Worm (Caenorhabditis elegans) whole organism, young adult: Measurements from ENCODE around the gene yif-1.

ENCODE experiments used
- B0035.1 ChIP-seq: sonication (generic microtip); optimal IDR thresholded peaks from 2 replicates; lab custom pipeline; 2016; ENCODE audit warnings: missing genetic modification characterization, mild to moderate bottlenecking, missing compliant biosample characterization, missing genotype, missing genetic modification reagents
- D2030.7 ChIP-seq: fragments of 200-800 bp; sonication (Bioruptor generic); IDR thresholded peaks from 2 replicates; pipeline ENCODE4 v1.3.6; 2022; ENCODE audit warnings: missing genetic modification reagents, missing genetic modification characterization, missing compliant biosample characterization
- F33H1.4 ChIP-seq: fragments of 200-800 bp; sonication (Bioruptor generic); IDR thresholded peaks from 2 replicates; pipeline ENCODE4 v1.3.6; 2022; ENCODE audit warnings: missing genetic modification reagents, missing genetic modification characterization, missing compliant biosample characterization
- F37B4.10 ChIP-seq: fragments of 200-800 bp; sonication (Bioruptor generic); IDR thresholded peaks from 2 replicates; pipeline ENCODE4 v1.3.6; 2022; ENCODE audit warnings: missing genetic modification characterization, missing compliant biosample characterization
- F52B5.7 ChIP-seq: sonication (generic microtip); optimal IDR thresholded peaks from 2 replicates; lab custom pipeline; 2016; ENCODE audit warnings: mild to moderate bottlenecking, missing genetic modification characterization, missing compliant biosample characterization
- F57A8.1 ChIP-seq: fragments of 200-800 bp; sonication (Bioruptor generic); optimal IDR thresholded peaks from 2 replicates; lab custom pipeline; 2018; ENCODE audit warnings: mild to moderate bottlenecking, missing genetic modification characterization, moderate library complexity, missing compliant biosample characterization
- K12H6.12 ChIP-seq: fragments of 200-800 bp; sonication (Bioruptor generic); optimal IDR thresholded peaks from 2 replicates; lab custom pipeline; 2018; ENCODE audit warnings: mild to moderate bottlenecking, missing genetic modification characterization, missing compliant biosample characterization
- T26A5.8 ChIP-seq: sonication (generic microtip); optimal IDR thresholded peaks from 2 replicates; lab custom pipeline; 2016; ENCODE audit warnings: missing genetic modification characterization, missing compliant biosample characterization
- Y53G8AR.9 ChIP-seq: fragments of 200-800 bp; sonication (Bioruptor generic); conservative IDR thresholded peaks from 2 replicates; pipeline ENCODE4 v1.3.6; 2022; ENCODE audit warnings: missing genetic modification reagents, missing genetic modification characterization, missing compliant biosample characterization
- Y67H2A.10 ChIP-seq: fragments of 200-800 bp; sonication (Bioruptor generic); conservative IDR thresholded peaks from 2 replicates; pipeline ENCODE4 v1.3.6; 2022; ENCODE audit warnings: missing genetic modification reagents, missing genetic modification characterization, missing compliant biosample characterization
- aptf-3 ChIP-seq: fragments of 200-800 bp; sonication (Bioruptor generic); IDR thresholded peaks from 2 replicates; pipeline ENCODE4 v1.3.6; 2022; ENCODE audit warnings: missing genetic modification characterization, missing compliant biosample characterization
- atf-7 ChIP-seq: sonication (generic microtip); optimal IDR thresholded peaks from 2 replicates; lab custom pipeline; 2017; ENCODE audit warnings: mild to moderate bottlenecking, missing genetic modification characterization, missing compliant biosample characterization
- attf-3 ChIP-seq: fragments of 200-800 bp; sonication (Bioruptor generic); conservative IDR thresholded peaks from 2 replicates; pipeline ENCODE4 v1.3.6; 2022; ENCODE audit warnings: missing genetic modification reagents, missing genetic modification characterization, missing compliant biosample characterization
- attf-5 ChIP-seq: fragments of 200-800 bp; sonication (Bioruptor generic); optimal IDR thresholded peaks from 2 replicates; lab custom pipeline; 2018; ENCODE audit warnings: mild to moderate bottlenecking, missing genetic modification characterization, missing compliant biosample characterization
- bed-1 ChIP-seq: fragments of 200-800 bp; sonication (Bioruptor generic); IDR thresholded peaks from 2 replicates; pipeline ENCODE4 v1.3.6; 2022; ENCODE audit warnings: missing genetic modification reagents, missing genetic modification characterization, missing compliant biosample characterization
- cebp-1 ChIP-seq, 2 experiments: fragments of 200-800 bp in 1 of 2; sonication (Bioruptor generic) in 1 of 2; sonication (generic microtip) in 1 of 2; IDR thresholded peaks in 1 of 2; optimal IDR thresholded peaks in 1 of 2; 2 replicates each; pipeline versions ENCODE4 v1.3.6 to Lab custom; 2017 to 2022; ENCODE audit warnings: missing compliant biosample characterization in 2 of 2, missing genetic modification characterization in 2 of 2, mild to moderate bottlenecking in 1 of 2, missing genetic modification reagents in 1 of 2, moderate library complexity in 1 of 2
- ceh-40 ChIP-seq: fragments of 200-800 bp; sonication (Bioruptor generic); IDR thresholded peaks from 2 replicates; pipeline ENCODE4 v1.3.6; 2022; ENCODE audit warnings: missing genetic modification characterization, missing compliant biosample characterization
- ceh-58 ChIP-seq: fragments of 200-800 bp; sonication (Bioruptor generic); IDR thresholded peaks from 2 replicates; pipeline ENCODE4 v1.3.6; 2022; ENCODE audit warnings: missing genetic modification characterization, missing compliant biosample characterization
- dpff-1 ChIP-seq: sonication (generic microtip); optimal IDR thresholded peaks from 2 replicates; lab custom pipeline; 2017; ENCODE audit warnings: mild to moderate bottlenecking, missing genetic modification characterization, missing compliant biosample characterization
- fkh-3 ChIP-seq: sonication (generic microtip); optimal IDR thresholded peaks from 2 replicates; lab custom pipeline; 2016; ENCODE audit warnings: mild to moderate bottlenecking, missing genetic modification characterization, missing compliant biosample characterization
- gei-17 ChIP-seq: fragments of 200-800 bp; sonication (Bioruptor generic); optimal IDR thresholded peaks from 2 replicates; lab custom pipeline; 2018; ENCODE audit warnings: mild to moderate bottlenecking, missing genetic modification characterization, missing compliant biosample characterization
- hlh-12 ChIP-seq: sonication (generic microtip); optimal IDR thresholded peaks from 2 replicates; lab custom pipeline; 2016; ENCODE audit warnings: missing genetic modification characterization, missing compliant biosample characterization
- hmg-1.2 ChIP-seq: fragments of 200-800 bp; sonication (Bioruptor generic); IDR thresholded peaks from 2 replicates; pipeline ENCODE4 v1.3.6; 2022; ENCODE audit warnings: missing genetic modification reagents, missing genetic modification characterization, missing compliant biosample characterization
- hrde-1 ChIP-seq: sonication (generic microtip); optimal IDR thresholded peaks from 2 replicates; lab custom pipeline; 2016; ENCODE audit warnings: missing genetic modification characterization, mild to moderate bottlenecking, missing compliant biosample characterization, moderate library complexity, missing genotype, missing genetic modification reagents, borderline replicate concordance
- lag-1 ChIP-seq: fragments of 200-800 bp; sonication (Bioruptor generic); IDR thresholded peaks from 2 replicates; pipeline ENCODE4 v1.3.6; 2022; ENCODE audit warnings: missing genetic modification reagents, missing genetic modification characterization, missing compliant biosample characterization
- let-526 ChIP-seq: fragments of 200-800 bp; sonication (Bioruptor generic); IDR thresholded peaks from 2 replicates; pipeline ENCODE4 v1.3.6; 2022; ENCODE audit warnings: missing genetic modification reagents, missing genetic modification characterization, missing compliant biosample characterization
- let-607 ChIP-seq, 2 experiments: fragments of 200-800 bp in 1 of 2; sonication (Bioruptor generic) in 1 of 2; sonication (generic microtip) in 1 of 2; optimal IDR thresholded peaks; 2 replicates each; lab custom pipeline; 2016 to 2018; ENCODE audit warnings: mild to moderate bottlenecking in 2 of 2, missing compliant biosample characterization in 2 of 2, missing genetic modification characterization in 2 of 2, moderate library complexity in 2 of 2, missing genotype in 1 of 2
- lin-54 ChIP-seq: fragments of 200-800 bp; sonication (Bioruptor generic); optimal IDR thresholded peaks from 2 replicates; lab custom pipeline; 2018; ENCODE audit warnings: mild to moderate bottlenecking, missing genetic modification characterization, missing compliant biosample characterization
- lir-1 ChIP-seq: fragments of 200-800 bp; sonication (Bioruptor generic); conservative IDR thresholded peaks from 2 replicates; pipeline ENCODE4 v1.3.6; 2022; ENCODE audit warnings: missing genetic modification reagents, missing genetic modification characterization, missing compliant biosample characterization
- lsl-1 ChIP-seq: fragments of 200-800 bp; sonication (Bioruptor generic); optimal IDR thresholded peaks from 2 replicates; lab custom pipeline; 2018; ENCODE audit warnings: mild to moderate bottlenecking, missing genetic modification characterization, moderate library complexity, missing compliant biosample characterization
- mcd-1 ChIP-seq: fragments of 200-800 bp; sonication (Bioruptor generic); IDR thresholded peaks from 2 replicates; pipeline ENCODE4 v1.3.6; 2022; ENCODE audit warnings: missing genetic modification reagents, missing genetic modification characterization, missing compliant biosample characterization
- mes-4 ChIP-seq: sonication (generic microtip); optimal IDR thresholded peaks from 2 replicates; lab custom pipeline; 2016; ENCODE audit warnings: missing genotype, missing genetic modification characterization, missing compliant biosample characterization
- mxl-1 ChIP-seq: sonication (generic microtip); optimal IDR thresholded peaks from 2 replicates; lab custom pipeline; 2016; ENCODE audit warnings: missing genetic modification characterization, missing compliant biosample characterization
- nfya-1 ChIP-seq: sonication (generic microtip); optimal IDR thresholded peaks from 2 replicates; lab custom pipeline; 2017; ENCODE audit warnings: antibody characterized with exemption, missing compliant biosample characterization, missing genetic modification characterization, borderline replicate concordance; ENCODE audit not compliant: insufficient read depth
- nhr-27 ChIP-seq: fragments of 200-800 bp; sonication (Bioruptor generic); optimal IDR thresholded peaks from 2 replicates; lab custom pipeline; 2018; ENCODE audit warnings: mild to moderate bottlenecking, missing genetic modification characterization, moderate library complexity, missing compliant biosample characterization
- pbrm-1 ChIP-seq: fragments of 200-800 bp; sonication (Bioruptor generic); IDR thresholded peaks from 2 replicates; pipeline ENCODE4 v1.3.6; 2022; ENCODE audit warnings: missing genetic modification reagents, missing genetic modification characterization, missing compliant biosample characterization
- repo-1 ChIP-seq: sonication (generic microtip); optimal IDR thresholded peaks from 2 replicates; lab custom pipeline; 2017; ENCODE audit warnings: mild to moderate bottlenecking, missing genetic modification characterization, missing compliant biosample characterization
- sdz-38 ChIP-seq: sonication (generic microtip); optimal IDR thresholded peaks from 2 replicates; lab custom pipeline; 2016; ENCODE audit warnings: missing genotype, missing genetic modification characterization, missing compliant biosample characterization
- tbp1 ChIP-seq: fragments of 200-800 bp; sonication (Bioruptor generic); optimal IDR thresholded peaks from 2 replicates; lab custom pipeline; 2018; ENCODE audit warnings: mild to moderate bottlenecking, missing genetic modification characterization, missing compliant biosample characterization
- tbx-9 ChIP-seq: sonication (generic microtip); optimal IDR thresholded peaks from 2 replicates; lab custom pipeline; 2016; ENCODE audit warnings: borderline replicate concordance, missing genetic modification characterization, inconsistent platforms, missing compliant biosample characterization
- unc-130 ChIP-seq: sonication (generic microtip); optimal IDR thresholded peaks from 2 replicates; lab custom pipeline; 2016; ENCODE audit warnings: missing genetic modification reagents, missing genetic modification characterization, missing compliant biosample characterization
- xnd-1 ChIP-seq: sonication (generic microtip); optimal IDR thresholded peaks from 2 replicates; lab custom pipeline; 2016; ENCODE audit warnings: missing genotype, missing genetic modification reagents, missing genetic modification characterization, missing compliant biosample characterization
- ztf-18 ChIP-seq: sonication (generic microtip); optimal IDR thresholded peaks from 2 replicates; lab custom pipeline; 2016; ENCODE audit warnings: missing genotype, mild to moderate bottlenecking, missing genetic modification characterization, missing compliant biosample characterization
- ztf-22 ChIP-seq: fragments of 200-800 bp; sonication (Bioruptor generic); optimal IDR thresholded peaks from 2 replicates; lab custom pipeline; 2018; ENCODE audit warnings: mild to moderate bottlenecking, missing genetic modification characterization, moderate library complexity, missing compliant biosample characterization
- ztf-28 ChIP-seq: fragments of 200-800 bp; sonication (Bioruptor generic); IDR thresholded peaks from 2 replicates; pipeline ENCODE4 v1.3.6; 2022; ENCODE audit warnings: missing genetic modification reagents, missing genetic modification characterization, missing compliant biosample characterization
- ztf-3 ChIP-seq: fragments of 200-800 bp; sonication (Bioruptor generic); optimal IDR thresholded peaks from 2 replicates; lab custom pipeline; 2018; ENCODE audit warnings: mild to moderate bottlenecking, missing genetic modification characterization, missing compliant biosample characterization
- ztf-6 ChIP-seq: fragments of 200-800 bp; sonication (Bioruptor generic); IDR thresholded peaks from 2 replicates; pipeline ENCODE4 v1.3.6; 2022; ENCODE audit warnings: missing genetic modification reagents, missing genetic modification characterization, missing compliant biosample characterization

yif-1 gene

DNA sequence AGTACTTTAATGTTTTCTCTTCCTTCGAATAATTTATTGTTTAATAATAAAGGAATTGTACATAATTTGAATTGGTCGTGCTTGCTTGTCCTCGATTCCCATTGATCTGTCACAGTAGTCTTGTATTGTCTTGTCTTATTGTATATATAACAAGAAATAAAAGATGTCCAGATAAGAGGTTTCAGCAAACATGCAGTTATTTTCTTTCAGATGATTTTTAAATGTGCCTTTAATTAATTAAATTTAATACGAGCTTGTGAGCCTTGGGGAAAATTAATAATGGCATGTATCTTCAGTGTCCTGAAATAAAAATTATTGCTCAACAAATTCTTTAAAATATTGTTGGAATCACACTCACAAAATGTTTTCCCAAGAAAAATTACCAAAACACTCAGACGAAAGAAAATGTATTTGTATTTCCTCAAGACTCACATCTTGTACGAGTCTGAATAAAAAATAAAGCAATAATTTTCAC lies 31.6 kb downstream of the yif-1 start (continued):
- TF ChIP-seq atf-7 (no peak), fkh-3 (tag; lab: Kevin White, UChicago) (no peak), unc-130 (GFP tag; lab: Kevin White, UChicago) (peak; percentile 97), cebp-1 (GFP tag; IDR thresholded peaks at IDR 0.05; lab: Robert Waterston, UW) (no peak), cebp-1 (tag; optimal IDR thresholded peaks at IDR 0.05; lab: Kevin White, UChicago) (peak; percentile 3), attf-3 (no peak), tbx-9 (no peak), Y67H2A.10 (GFP tag; lab: Robert Waterston, UW) (no peak), hrde-1 (tag; lab: Kevin White, UChicago) (peak; percentile 97), ceh-40 (GFP tag; lab: Robert Waterston, UW) (no peak), pbrm-1 (0 out of 2 replicates have a peak, but pooled peaks have one; percentile 17), F33H1.4 (GFP tag; lab: Robert Waterston, UW) (0 out of 2 replicates have a peak, but pooled peaks have one; percentile 7), nhr-27 (tag; lab: Kevin White, UChicago) (peak; percentile 80), dpff-1 (tag; lab: Kevin White, UChicago) (no peak), xnd-1 (tag; lab: Kevin White, UChicago) (peak; percentile 5), F37B4.10 (GFP tag; lab: Robert Waterston, UW) (no peak), gei-17 (GFP tag; lab: Kevin White, UChicago) (no peak)

DNA sequence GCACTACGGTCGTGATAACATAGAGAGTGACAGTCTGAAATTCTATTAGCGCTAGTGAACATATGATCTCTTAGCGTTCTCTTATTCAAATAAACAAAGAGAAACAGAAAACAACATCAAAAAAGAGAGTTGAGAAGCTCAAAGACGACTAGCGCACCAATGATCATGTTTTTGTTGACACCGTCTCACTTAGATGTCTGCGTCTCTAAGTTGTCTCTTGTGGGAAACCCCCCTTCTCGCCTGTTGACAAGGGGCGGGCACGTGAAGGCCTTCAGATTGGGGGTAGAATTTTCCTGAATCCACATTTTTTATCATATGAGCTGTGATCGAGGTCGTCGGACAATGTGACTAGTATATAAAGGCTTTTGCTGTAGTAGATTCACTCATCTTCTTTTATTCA lies 34.8 kb downstream of the yif-1 start:
- TF ChIP-seq tbp1 (GFP tag; lab: Kevin White, UChicago) (peak; percentile 7), dpff-1 (tag; lab: Kevin White, UChicago) (no peak), ztf-18 (no peak), cebp-1 (GFP tag; IDR thresholded peaks at IDR 0.05; lab: Robert Waterston, UW) (0 out of 2 replicates have a peak, but pooled peaks have one; percentile 17), cebp-1 (tag; optimal IDR thresholded peaks at IDR 0.05; lab: Kevin White, UChicago) (peak; percentile 42), sdz-38 (no peak), hmg-1.2 (GFP tag; lab: Robert Waterston, UW) (peak; percentile 50; the same call in 1 of the 2 replicates), lag-1 (no peak), K12H6.12 (tag; lab: Kevin White, UChicago) (peak; percentile 17), F52B5.7 (tag; lab: Kevin White, UChicago) (no peak), ztf-3 (GFP tag; lab: Kevin White, UChicago) (no peak), attf-5 (GFP tag; lab: Kevin White, UChicago) (no peak), repo-1 (no peak), lir-1 (no peak), hlh-12 (no peak), ceh-58 (GFP tag; lab: Robert Waterston, UW) (no peak), F57A8.1 (no peak), let-526 (no peak), bed-1 (GFP tag; lab: Robert Waterston, UW) (no peak), mes-4 (tag; lab: Kevin White, UChicago) (no peak), B0035.1 (no peak), ztf-22 (GFP tag; lab: Kevin White, UChicago) (no peak), Y53G8AR.9 (GFP tag; lab: Robert Waterston, UW) (no peak; the same call in 1 of the 2 replicates), mcd-1 (GFP tag; lab: Robert Waterston, UW) (no peak; the same call in 1 of the 2 replicates), nfya-1 (tag; lab: Kevin White, UChicago) (no peak), ztf-6 (GFP tag; lab: Robert Waterston, UW) (no peak), mxl-1 (tag; lab: Kevin White, UChicago) (no peak), ztf-28 (GFP tag; lab: Robert Waterston, UW) (no peak), let-607 (tag; optimal IDR thresholded peaks at IDR 0.05; lab: Kevin White, UChicago) (no peak), lsl-1 (GFP tag; lab: Kevin White, UChicago) (no peak), D2030.7 (GFP tag; lab: Robert Waterston, UW) (peak; percentile 32; the same call in 1 of the 2 replicates), aptf-3 (GFP tag; lab: Robert Waterston, UW) (peak; percentile 23; the same call in 1 of the 2 replicates), T26A5.8 (no peak), lin-54 (GFP tag; lab: Kevin White, UChicago) (no peak)
